Worm (Caenorhabditis elegans) whole organism, mixed stage, embryonic: ENCODE measurements around the gene snb-6.

Source experiments
- elt-1 ChIP-seq: sonication (generic microtip); optimal IDR thresholded peaks from 2 replicates; lab custom pipeline; 2017; ENCODE audit warnings: missing genetic modification characterization, mild to moderate bottlenecking, missing compliant biosample characterization, antibody characterized with exemption, moderate library complexity, borderline replicate concordance; ENCODE audit not compliant: insufficient read depth
- elt-3 ChIP-seq: fragments of 150-350 bp; optimal IDR thresholded peaks from 2 replicates; lab custom pipeline; 2014; ENCODE audit warnings: missing biosample characterization, missing genetic modification characterization
- hlh-1 ChIP-seq: fragments of 150-350 bp; optimal IDR thresholded peaks from 2 replicates; lab custom pipeline; 2014; ENCODE audit warnings: missing biosample characterization, missing genetic modification reagents, missing genetic modification characterization
- lin-32 ChIP-seq: fragments of 200-800 bp; sonication (Bioruptor generic); optimal IDR thresholded peaks from 2 replicates; lab custom pipeline; 2018; ENCODE audit warnings: mild to moderate bottlenecking, missing genetic modification characterization, missing compliant biosample characterization
- lsy-2 ChIP-seq: fragments of 150-350 bp; optimal IDR thresholded peaks from 2 replicates; lab custom pipeline; 2014; ENCODE audit warnings: missing biosample characterization, missing genetic modification characterization
- nhr-237 ChIP-seq: fragments of 150-350 bp; optimal IDR thresholded peaks from 2 replicates; lab custom pipeline; 2014; ENCODE audit warnings: missing biosample characterization, missing genetic modification characterization
- nhr-28 ChIP-seq: fragments of 150-350 bp; optimal IDR thresholded peaks from 2 replicates; lab custom pipeline; 2014; ENCODE audit warnings: missing biosample characterization, missing genetic modification characterization
- nhr-76 ChIP-seq: sonication (generic microtip); optimal IDR thresholded peaks from 2 replicates; lab custom pipeline; 2017; ENCODE audit warnings: missing biosample characterization, missing genetic modification characterization
- snpc-4 ChIP-seq: fragments of 150-350 bp; optimal IDR thresholded peaks from 2 replicates; lab custom pipeline; 2014; ENCODE audit warnings: missing biosample characterization, missing genetic modification characterization
- tbx-8 ChIP-seq: fragments of 200-800 bp; sonication (Bioruptor generic); optimal IDR thresholded peaks from 2 replicates; lab custom pipeline; 2018; ENCODE audit warnings: mild to moderate bottlenecking, missing genetic modification characterization, moderate library complexity, missing compliant biosample characterization
- unc-62 ChIP-seq: fragments of 150-350 bp; optimal IDR thresholded peaks from 2 replicates; lab custom pipeline; 2014; ENCODE audit warnings: missing biosample characterization, missing genetic modification reagents, missing genetic modification characterization

DNA sequence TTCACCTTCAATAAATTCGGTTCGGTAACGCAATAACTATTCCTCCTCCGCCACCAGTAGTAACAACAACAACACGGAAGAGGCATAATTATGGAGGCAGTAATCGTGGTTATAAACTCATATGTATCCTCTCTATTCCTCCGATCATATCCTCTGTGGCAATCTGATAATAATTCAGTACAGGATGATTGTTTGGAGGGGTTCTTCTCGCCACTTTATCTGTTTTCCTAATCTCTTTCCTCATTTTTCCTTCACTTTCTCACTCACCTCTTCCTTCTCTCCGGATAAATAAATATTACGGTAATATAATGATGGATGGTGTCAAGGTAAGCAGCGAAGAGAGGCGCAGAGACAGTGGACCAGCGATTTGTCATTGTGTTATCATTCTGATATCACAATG, 31.0 kb upstream of the snb-6 start:
- TF ChIP-seq elt-1 (peak; percentile 91), lin-32 (no peak), hlh-1 (tag; lab: Kevin White, UChicago) (no peak), nhr-76 (no peak), elt-3 (tag; lab: Kevin White, UChicago) (peak; percentile 41), lsy-2 (tag; lab: Kevin White, UChicago) (no peak), snpc-4 (no peak), nhr-237 (tag; lab: Kevin White, UChicago) (no peak), nhr-28 (tag; lab: Kevin White, UChicago) (no peak), unc-62 (GFP tag; lab: Kevin White, UChicago) (peak; percentile 57), tbx-8 (GFP tag; lab: Kevin White, UChicago) (no peak)
